Fruit fly (Drosophila melanogaster): ENCODE data around the gene Gyc32E.

DNA sequence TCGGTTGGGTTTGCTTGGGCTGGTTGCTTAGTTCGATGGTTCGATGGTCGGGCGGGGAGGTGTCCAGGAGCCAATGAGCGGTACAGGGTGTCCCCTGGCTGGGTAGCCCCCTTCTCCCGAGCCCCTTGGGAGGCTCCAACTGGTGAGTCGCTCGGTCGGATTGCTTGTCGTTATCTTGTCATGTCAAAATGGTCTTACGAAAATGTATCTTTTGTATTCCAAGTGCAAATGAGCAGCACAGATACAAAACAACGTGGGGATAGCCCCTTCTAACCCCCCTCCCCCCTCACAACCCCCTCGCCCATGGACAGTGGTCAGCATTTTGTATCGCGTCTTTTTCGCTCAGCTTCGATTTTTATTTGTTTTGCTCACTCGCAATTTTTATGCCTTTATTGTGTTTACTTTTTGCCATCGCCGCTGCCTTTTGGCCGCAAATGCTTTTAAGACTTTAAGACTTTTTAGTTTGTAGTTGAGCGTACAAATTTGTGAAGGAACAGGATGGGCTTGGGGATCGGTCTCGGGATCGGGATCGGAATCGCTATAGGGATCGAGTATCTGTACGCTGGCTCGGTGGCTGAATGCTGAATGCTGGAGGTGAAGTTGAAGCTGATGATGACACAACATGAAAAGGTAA is 33.8 kb upstream of the Gyc32E start:
- TF ChIP-seq CG8478 (optimal IDR thresholded peaks at IDR 0.05) (no peak), psq (optimal IDR thresholded peaks at IDR 0.05) (no peak)
